Worm (Caenorhabditis elegans) whole organism, young adult: ENCODE results near the gene F01F1.3.

ENCODE experiments used
- D2030.7 ChIP-seq: fragments of 200-800 bp; sonication (Bioruptor generic); IDR thresholded peaks from 2 replicates; pipeline ENCODE4 v1.3.6; 2022; ENCODE audit warnings: missing genetic modification reagents, missing genetic modification characterization, missing compliant biosample characterization
- F23B12.7 ChIP-seq: sonication (generic microtip); optimal IDR thresholded peaks from 2 replicates; lab custom pipeline; 2017; ENCODE audit warnings: missing genetic modification characterization, mild to moderate bottlenecking, missing compliant biosample characterization, antibody characterized with exemption, moderate library complexity; ENCODE audit not compliant: insufficient read depth
- F37B4.10 ChIP-seq: fragments of 200-800 bp; sonication (Bioruptor generic); IDR thresholded peaks from 2 replicates; pipeline ENCODE4 v1.3.6; 2022; ENCODE audit warnings: missing genetic modification characterization, missing compliant biosample characterization
- F52B5.7 ChIP-seq: sonication (generic microtip); optimal IDR thresholded peaks from 2 replicates; lab custom pipeline; 2016; ENCODE audit warnings: mild to moderate bottlenecking, missing genetic modification characterization, missing compliant biosample characterization
- K12H6.12 ChIP-seq: fragments of 200-800 bp; sonication (Bioruptor generic); optimal IDR thresholded peaks from 2 replicates; lab custom pipeline; 2018; ENCODE audit warnings: mild to moderate bottlenecking, missing genetic modification characterization, missing compliant biosample characterization
- Y53F4B.3 ChIP-seq: fragments of 200-800 bp; sonication (Bioruptor generic); IDR thresholded peaks from 2 replicates; pipeline ENCODE4 v1.3.6; 2022; ENCODE audit warnings: missing genetic modification reagents, missing genetic modification characterization, missing compliant biosample characterization
- Y79H2A.3 ChIP-seq: fragments of 200-800 bp; sonication (Bioruptor generic); conservative IDR thresholded peaks from 2 replicates; pipeline ENCODE4 v1.3.6; 2022; ENCODE audit warnings: missing genetic modification reagents, missing genetic modification characterization, missing compliant biosample characterization
- attf-3 ChIP-seq: fragments of 200-800 bp; sonication (Bioruptor generic); conservative IDR thresholded peaks from 2 replicates; pipeline ENCODE4 v1.3.6; 2022; ENCODE audit warnings: missing genetic modification reagents, missing genetic modification characterization, missing compliant biosample characterization
- ccch-3 ChIP-seq: fragments of 200-800 bp; sonication (Bioruptor generic); optimal IDR thresholded peaks from 2 replicates; lab custom pipeline; 2018; ENCODE audit warnings: mild to moderate bottlenecking, missing genetic modification characterization, missing compliant biosample characterization
- ceh-27 ChIP-seq: fragments of 200-800 bp; sonication (Bioruptor generic); optimal IDR thresholded peaks from 2 replicates; lab custom pipeline; 2018; ENCODE audit warnings: mild to moderate bottlenecking, missing genetic modification characterization, moderate library complexity, missing compliant biosample characterization
- die-1 ChIP-seq: sonication (generic microtip); optimal IDR thresholded peaks from 2 replicates; lab custom pipeline; 2016; ENCODE audit warnings: missing genotype, mild to moderate bottlenecking, missing genetic modification characterization, missing compliant biosample characterization
- dox-1 ChIP-seq: fragments of 200-800 bp; sonication (Bioruptor generic); IDR thresholded peaks from 2 replicates; pipeline ENCODE4 v1.3.6; 2022; ENCODE audit warnings: missing genetic modification reagents, missing genetic modification characterization, missing compliant biosample characterization
- dpl-1 ChIP-seq: fragments of 150-350 bp; optimal IDR thresholded peaks from 2 replicates; lab custom pipeline; 2014; ENCODE audit warnings: missing biosample characterization, missing genetic modification reagents, missing genetic modification characterization
- ekl-4 ChIP-seq: fragments of 200-800 bp; sonication (Bioruptor generic); IDR thresholded peaks from 2 replicates; pipeline ENCODE4 v1.3.6; 2022; ENCODE audit warnings: missing genetic modification reagents, missing genetic modification characterization, missing compliant biosample characterization
- fkh-3 ChIP-seq: sonication (generic microtip); optimal IDR thresholded peaks from 2 replicates; lab custom pipeline; 2016; ENCODE audit warnings: mild to moderate bottlenecking, missing genetic modification characterization, missing compliant biosample characterization
- him-1 ChIP-seq: sonication (generic microtip); optimal IDR thresholded peaks from 2 replicates; lab custom pipeline; 2016; ENCODE audit warnings: missing genotype, missing genetic modification reagents, missing genetic modification characterization, missing compliant biosample characterization
- hlh-26 ChIP-seq: fragments of 200-800 bp; sonication (Bioruptor generic); conservative IDR thresholded peaks from 2 replicates; pipeline ENCODE4 v1.3.6; 2022; ENCODE audit warnings: missing genetic modification reagents, missing genetic modification characterization, missing compliant biosample characterization
- hmg-1.2 ChIP-seq: fragments of 200-800 bp; sonication (Bioruptor generic); IDR thresholded peaks from 2 replicates; pipeline ENCODE4 v1.3.6; 2022; ENCODE audit warnings: missing genetic modification reagents, missing genetic modification characterization, missing compliant biosample characterization
- hrde-1 ChIP-seq: sonication (generic microtip); optimal IDR thresholded peaks from 2 replicates; lab custom pipeline; 2016; ENCODE audit warnings: missing genetic modification characterization, mild to moderate bottlenecking, missing compliant biosample characterization, moderate library complexity, missing genotype, missing genetic modification reagents, borderline replicate concordance
- hsf-1 ChIP-seq: fragments of 200-800 bp; sonication (Bioruptor generic); IDR thresholded peaks from 2 replicates; pipeline ENCODE4 v1.3.6; 2022; ENCODE audit warnings: missing genetic modification reagents, missing genetic modification characterization, missing compliant biosample characterization
- let-607 ChIP-seq, 2 experiments: fragments of 200-800 bp in 1 of 2; sonication (Bioruptor generic) in 1 of 2; sonication (generic microtip) in 1 of 2; optimal IDR thresholded peaks; 2 replicates each; lab custom pipeline; 2016 to 2018; ENCODE audit warnings: mild to moderate bottlenecking in 2 of 2, missing compliant biosample characterization in 2 of 2, missing genetic modification characterization in 2 of 2, moderate library complexity in 2 of 2, missing genotype in 1 of 2
- lin-54 ChIP-seq: fragments of 200-800 bp; sonication (Bioruptor generic); optimal IDR thresholded peaks from 2 replicates; lab custom pipeline; 2018; ENCODE audit warnings: mild to moderate bottlenecking, missing genetic modification characterization, missing compliant biosample characterization
- madf-6 ChIP-seq: fragments of 200-800 bp; sonication (Bioruptor generic); IDR thresholded peaks from 2 replicates; pipeline ENCODE4 v1.3.6; 2022; ENCODE audit warnings: missing genetic modification reagents, missing genetic modification characterization, missing compliant biosample characterization
- mel-28 ChIP-seq: sonication (generic microtip); optimal IDR thresholded peaks from 2 replicates; lab custom pipeline; 2016; ENCODE audit warnings: borderline replicate concordance, mild to moderate bottlenecking, missing genetic modification characterization, missing compliant biosample characterization
- mes-4 ChIP-seq: sonication (generic microtip); optimal IDR thresholded peaks from 2 replicates; lab custom pipeline; 2016; ENCODE audit warnings: missing genotype, missing genetic modification characterization, missing compliant biosample characterization
- nfyb-1 ChIP-seq: fragments of 200-800 bp; sonication (Bioruptor generic); IDR thresholded peaks from 2 replicates; pipeline ENCODE4 v1.3.6; 2022; ENCODE audit warnings: missing genetic modification reagents, missing genetic modification characterization, missing compliant biosample characterization
- nhr-80 ChIP-seq: sonication (generic microtip); optimal IDR thresholded peaks from 2 replicates; lab custom pipeline; 2016; ENCODE audit warnings: missing genetic modification characterization, missing compliant biosample characterization
- repo-1 ChIP-seq: sonication (generic microtip); optimal IDR thresholded peaks from 2 replicates; lab custom pipeline; 2017; ENCODE audit warnings: mild to moderate bottlenecking, missing genetic modification characterization, missing compliant biosample characterization
- rpc-1 ChIP-seq, 2 experiments: fragments of 150-350 bp in 1 of 2; sonication (generic microtip) in 1 of 2; optimal IDR thresholded peaks; 2 replicates each; lab custom pipeline; 2014 to 2018; ENCODE audit warnings: missing biosample characterization in 1 of 2, missing genetic modification characterization in 1 of 2, missing genetic modification reagents in 1 of 2, missing genotype in 1 of 2
- snpc-1.1 ChIP-seq: sonication (generic microtip); optimal IDR thresholded peaks from 2 replicates; lab custom pipeline; 2017; ENCODE audit warnings: missing genetic modification characterization, mild to moderate bottlenecking, missing compliant biosample characterization, antibody characterized with exemption, moderate library complexity, missing genotype, missing genetic modification reagents; ENCODE audit not compliant: insufficient read depth
- snpc-3.4 ChIP-seq: sonication (generic microtip); optimal IDR thresholded peaks from 2 replicates; lab custom pipeline; 2017; ENCODE audit warnings: missing genetic modification characterization, mild to moderate bottlenecking, missing compliant biosample characterization, antibody characterized with exemption, moderate library complexity, missing genotype, missing genetic modification reagents
- snpc-4 ChIP-seq, 5 experiments: fragments of 150-350 bp in 1 of 5; sonication (generic microtip) in 4 of 5; optimal IDR thresholded peaks; 2 replicates each; lab custom pipeline; 2014 to 2018; ENCODE audit warnings: missing genetic modification characterization in 5 of 5, missing biosample characterization in 3 of 5, antibody characterized with exemption in 2 of 5, mild to moderate bottlenecking in 2 of 5, missing compliant biosample characterization in 2 of 5, missing genotype in 2 of 5, moderate library complexity in 2 of 5, missing genetic modification reagents in 1 of 5
- sptf-2 ChIP-seq: fragments of 200-800 bp; sonication (Bioruptor generic); optimal IDR thresholded peaks from 2 replicates; lab custom pipeline; 2018; ENCODE audit warnings: mild to moderate bottlenecking, missing genetic modification characterization, missing compliant biosample characterization
- xnd-1 ChIP-seq: sonication (generic microtip); optimal IDR thresholded peaks from 2 replicates; lab custom pipeline; 2016; ENCODE audit warnings: missing genotype, missing genetic modification reagents, missing genetic modification characterization, missing compliant biosample characterization
- zfh-2 ChIP-seq: fragments of 200-800 bp; sonication (Bioruptor generic); conservative IDR thresholded peaks from 2 replicates; pipeline ENCODE4 v1.3.6; 2022; ENCODE audit warnings: missing genetic modification reagents, missing genetic modification characterization, missing compliant biosample characterization
- zim-3 ChIP-seq: sonication (generic microtip); optimal IDR thresholded peaks from 2 replicates; lab custom pipeline; 2017; ENCODE audit warnings: mild to moderate bottlenecking, missing genetic modification characterization, moderate library complexity, missing compliant biosample characterization
- ztf-26 ChIP-seq: sonication (generic microtip); optimal IDR thresholded peaks from 2 replicates; lab custom pipeline; 2017; ENCODE audit warnings: missing genetic modification characterization, missing compliant biosample characterization
- ztf-28 ChIP-seq: fragments of 200-800 bp; sonication (Bioruptor generic); IDR thresholded peaks from 2 replicates; pipeline ENCODE4 v1.3.6; 2022; ENCODE audit warnings: missing genetic modification reagents, missing genetic modification characterization, missing compliant biosample characterization

F01F1.3 gene

DNA sequence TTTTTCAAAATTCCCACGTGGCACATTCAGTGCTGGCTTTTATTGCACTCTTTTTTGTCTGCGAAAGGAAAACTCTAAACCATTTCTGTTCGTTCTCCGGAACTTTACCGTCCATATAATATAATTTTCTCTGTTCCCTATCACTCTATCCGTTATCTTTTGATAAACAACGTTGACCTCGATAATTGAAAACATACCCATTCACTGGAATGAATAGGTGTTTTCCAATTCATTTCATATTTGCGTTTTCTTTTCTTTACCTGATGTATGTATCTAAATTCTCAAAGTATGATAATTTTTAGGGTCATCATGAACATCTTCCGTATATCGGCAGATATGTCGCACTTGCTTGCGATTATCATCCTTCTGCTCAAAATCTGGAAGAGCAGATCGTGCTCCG, 35.0 kb downstream of the F01F1.3 start, which contains the start of gene erd-2.2:
Gene erd-2.2 (plus strand): TSS at position 301 of the 400 bp plus-strand sequence.
- TF ChIP-seq Y53F4B.3 (GFP tag; lab: Robert Waterston, UW) (no peak), K12H6.12 (tag; lab: Kevin White, UChicago) (no peak)

DNA sequence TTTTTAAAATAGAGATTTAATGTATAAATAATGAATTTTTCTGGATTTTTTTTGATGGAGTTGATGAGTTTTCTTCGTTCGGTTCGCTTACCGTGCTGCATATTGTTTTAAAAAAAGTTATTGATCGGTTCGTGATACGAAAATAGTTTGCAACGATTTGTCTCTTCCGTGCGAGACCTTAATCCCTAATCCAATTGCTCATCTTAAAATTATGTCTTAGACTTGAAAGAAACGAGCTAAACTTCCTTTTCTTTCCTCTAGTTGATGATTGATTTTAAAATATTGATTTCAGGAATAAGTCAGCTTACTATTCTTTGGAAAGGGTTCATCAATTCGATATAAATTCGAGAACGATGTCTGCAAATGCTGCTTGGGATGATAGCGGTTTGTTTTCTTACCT, 36.7 kb downstream of the F01F1.3 start, which contains the start of gene C28H8.3:
Gene C28H8.3 (plus strand): TSS at position 293 of the 400 bp plus-strand sequence.
- TF ChIP-seq him-1 (tag; lab: Kevin White, UChicago), result no peak
- TF ChIP-seq fkh-3 (tag; lab: Kevin White, UChicago), result no peak
- no peak for TF ChIP-seq F37B4.10
- no peak for TF ChIP-seq ztf-26
- TF ChIP-seq madf-6, result no peak
- TF ChIP-seq nfyb-1, result peak; percentile 40; the same call in 1 of the 2 replicates
- no peak for TF ChIP-seq mel-28 (tag; lab: Kevin White, UChicago)
- TF ChIP-seq attf-3 (GFP tag; lab: Robert Waterston, UW), result no peak
- no peak for TF ChIP-seq Y79H2A.3 (GFP tag; lab: Robert Waterston, UW)
- peak; percentile 53 for TF ChIP-seq hsf-1 (GFP tag; lab: Robert Waterston, UW)
- TF ChIP-seq zim-3 (tag; lab: Kevin White, UChicago), result no peak
- TF ChIP-seq F23B12.7 (tag; lab: Kevin White, UChicago), result no peak
- no peak for TF ChIP-seq ztf-28 (GFP tag; lab: Robert Waterston, UW)
- TF ChIP-seq rpc-1 (optimal IDR thresholded peaks at IDR 0.05; lab: Kevin White, UChicago), result no peak
- no peak for TF ChIP-seq rpc-1 (tag; optimal IDR thresholded peaks at IDR 0.05; lab: Kevin White, UChicago)
- TF ChIP-seq snpc-1.1 (tag; lab: Kevin White, UChicago), result no peak
- TF ChIP-seq mes-4 (tag; lab: Kevin White, UChicago), result no peak
- TF ChIP-seq zfh-2 (GFP tag; lab: Robert Waterston, UW), result no peak
- no peak for TF ChIP-seq xnd-1 (tag; lab: Kevin White, UChicago)
- TF ChIP-seq hmg-1.2, result peak; percentile 19; the same call in 1 of the 2 replicates
- TF ChIP-seq ccch-3, result no peak
- TF ChIP-seq ekl-4 (GFP tag; lab: Robert Waterston, UW), result no peak

DNA sequence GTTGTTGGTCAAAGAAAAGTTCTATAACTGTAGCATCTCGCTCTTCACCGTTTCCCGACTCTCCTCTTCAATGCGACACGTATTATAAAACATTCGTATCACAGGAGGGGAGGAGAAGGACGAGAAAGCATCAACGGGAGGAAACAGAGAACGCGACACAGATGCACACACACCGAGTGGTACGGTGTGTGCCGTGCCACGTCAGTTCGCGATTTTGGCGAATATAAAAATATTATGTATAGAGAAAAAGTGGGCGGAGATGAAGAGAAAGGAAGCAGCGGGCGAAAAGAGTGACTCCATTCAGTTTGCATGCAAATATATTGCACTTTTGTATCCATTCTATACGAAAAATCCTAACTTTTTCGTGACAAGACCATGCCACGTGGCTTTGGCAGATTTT, 43.0 kb downstream of the F01F1.3 start:
- TF ChIP-seq F37B4.10, result no peak
- TF ChIP-seq hlh-26 (GFP tag; lab: Robert Waterston, UW), result no peak
- TF ChIP-seq lin-54 (GFP tag; lab: Kevin White, UChicago), result peak; percentile 33
- peak; percentile 26; the same call in 1 of the 2 replicates for TF ChIP-seq hmg-1.2
- 0 out of 2 replicates have a peak, but pooled peaks have one; percentile 35 for TF ChIP-seq D2030.7 (GFP tag; lab: Robert Waterston, UW)
- peak; percentile 1 for TF ChIP-seq mes-4 (tag; lab: Kevin White, UChicago)
- TF ChIP-seq snpc-4 (GFP tag; optimal IDR thresholded peaks at IDR 0.05; lab: Kevin White, UChicago), result no peak
- peak in 3 of 4 experiments; percentile 13 to 42 (median 35) for TF ChIP-seq snpc-4 (tag; optimal IDR thresholded peaks at IDR 0.05; lab: Kevin White, UChicago)
- peak; percentile 3 for TF ChIP-seq F52B5.7 (tag; lab: Kevin White, UChicago)
- TF ChIP-seq snpc-3.4 (tag; lab: Kevin White, UChicago), result peak; percentile 35
- TF ChIP-seq hrde-1 (tag; lab: Kevin White, UChicago), result peak; percentile 50
- peak; percentile 12 for TF ChIP-seq die-1 (tag; lab: Kevin White, UChicago)
- peak; percentile 67 for TF ChIP-seq nhr-80 (tag; lab: Kevin White, UChicago)
- no peak for TF ChIP-seq Y79H2A.3 (GFP tag; lab: Robert Waterston, UW)
- TF ChIP-seq madf-6, result peak; percentile 23; the same call in 1 of the 2 replicates
- TF ChIP-seq snpc-1.1 (tag; lab: Kevin White, UChicago), result no peak
- TF ChIP-seq ceh-27 (GFP tag; lab: Kevin White, UChicago), result no peak
- TF ChIP-seq let-607 (tag; optimal IDR thresholded peaks at IDR 0.05; lab: Kevin White, UChicago), result peak; percentile 77 to 79
- peak; percentile 54; the same call in 1 of the 2 replicates for TF ChIP-seq nfyb-1
- no peak for TF ChIP-seq repo-1 (tag; lab: Kevin White, UChicago)
- no peak for TF ChIP-seq dpl-1 (GFP tag; lab: Kevin White, UChicago)
- TF ChIP-seq dox-1, result peak; percentile 40; the same call in 1 of the 2 replicates
- no peak for TF ChIP-seq sptf-2 (GFP tag; lab: Kevin White, UChicago)
